Worm (Caenorhabditis elegans): ENCODE measurements around the gene K07E8.6.

ce11 chrII:643733-644132 lies 4.4 kb upstream of the K07E8.6 start:
- TF ChIP-seq ama-1 (optimal IDR thresholded peaks at IDR 0.05) = no peak
- TF ChIP-seq aly-1 (tag; optimal IDR thresholded peaks at IDR 0.05) = no peak
- TF ChIP-seq scrt-1 (GFP tag; IDR thresholded peaks at IDR 0.05) = 0 out of 2 replicates have a peak, but pooled peaks have one; percentile 26

Data from whole organism, early embryonic.